Fruit fly (Drosophila melanogaster): ENCODE results near the gene CG14227.

DNA sequence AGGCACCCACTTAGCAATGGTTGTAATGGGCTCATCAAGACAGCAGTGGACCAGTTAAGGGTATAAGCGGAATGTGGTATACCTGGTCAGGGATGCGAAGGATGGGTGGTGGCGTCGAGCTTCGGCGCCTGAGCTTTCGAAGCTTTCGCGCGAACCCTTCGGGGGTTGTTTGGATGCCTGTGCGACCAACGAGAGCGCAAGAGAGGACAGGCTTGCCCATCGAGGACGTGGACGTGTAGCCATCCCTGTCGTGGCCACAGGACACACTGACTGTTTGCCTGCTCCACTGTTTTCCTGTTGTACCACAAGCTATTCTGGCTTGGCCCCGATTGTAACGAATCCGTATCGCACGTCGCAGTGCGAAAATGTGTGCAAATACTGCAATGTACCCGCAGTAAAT is 46.5 kb upstream of the CG14227 start, which contains the start of gene CG14234:
- no peak for TF ChIP-seq eg (GFP tag; IDR thresholded peaks at IDR 0.05)
- TF ChIP-seq CG6854 (GFP tag; optimal IDR thresholded peaks at IDR 0.05), result no peak
- TF ChIP-seq Sox15 (GFP tag; optimal IDR thresholded peaks at IDR 0.05), result no peak
- no peak for TF ChIP-seq CG10669 (GFP tag; optimal IDR thresholded peaks at IDR 0.05)
- TF ChIP-seq acj6 (GFP tag; optimal IDR thresholded peaks at IDR 0.05), result no peak
- TF ChIP-seq Met (GFP tag; optimal IDR thresholded peaks at IDR 0.05), result no peak
